Worm (Caenorhabditis elegans) whole organism, early embryonic: ENCODE results near the gene myo-2.

Source experiments
- B0310.2 ChIP-seq: sonication (generic microtip); optimal IDR thresholded peaks from 2 replicates; lab custom pipeline; 2016; ENCODE audit warnings: mild to moderate bottlenecking, missing genetic modification characterization, missing compliant biosample characterization
- ama-1 ChIP-seq: fragments of 150-350 bp; optimal IDR thresholded peaks from 2 replicates; lab custom pipeline; 2014
- ceh-13 ChIP-seq: fragments of 200-800 bp; sonication (Bioruptor generic); optimal IDR thresholded peaks from 2 replicates; lab custom pipeline; 2018; ENCODE audit warnings: mild to moderate bottlenecking, missing genetic modification characterization, missing compliant biosample characterization
- hmg-4 ChIP-seq: fragments of 200-800 bp; sonication (Bioruptor generic); optimal IDR thresholded peaks from 2 replicates; lab custom pipeline; 2018; ENCODE audit warnings: mild to moderate bottlenecking, missing genetic modification characterization, missing compliant biosample characterization
- hnd-1 ChIP-seq: sonication (generic microtip); optimal IDR thresholded peaks from 2 replicates; lab custom pipeline; 2016; ENCODE audit warnings: missing genetic modification characterization, missing compliant biosample characterization
- sea-1 ChIP-seq: fragments of 200-800 bp; sonication (Bioruptor generic); conservative IDR thresholded peaks from 2 replicates; pipeline ENCODE4 v1.3.6; 2022; ENCODE audit warnings: missing genetic modification characterization, missing compliant biosample characterization
- tbx-37 ChIP-seq: fragments of 200-800 bp; sonication (Bioruptor generic); conservative IDR thresholded peaks from 2 replicates; pipeline ENCODE4 v1.3.6; 2022; ENCODE audit warnings: missing genetic modification reagents, missing genetic modification characterization, missing compliant biosample characterization
- tra-4 ChIP-seq: sonication (generic microtip); optimal IDR thresholded peaks from 2 replicates; lab custom pipeline; 2017; ENCODE audit warnings: missing genetic modification characterization, missing compliant biosample characterization

ce11 chrX:12422580-12422979 is 45.3 kb upstream of the myo-2 start:
- TF ChIP-seq ceh-13 (GFP tag; lab: Kevin White, UChicago) (no peak), tra-4 (no peak), hmg-4 (GFP tag; lab: Kevin White, UChicago) (no peak), tbx-37 (GFP tag; lab: Robert Waterston, UW) (no peak), sea-1 (GFP tag; lab: Robert Waterston, UW) (no peak), ama-1 (lab: Kevin White, UChicago) (no peak), hnd-1 (tag; lab: Kevin White, UChicago) (no peak), B0310.2 (tag; lab: Kevin White, UChicago) (no peak)
